Fruit fly (Drosophila melanogaster) whole organism, wandering third instar larva: ENCODE results near the gene CG32488.

Source experiments
- OdsH ChIP-seq: fragments of 200-800 bp; sonication (Bioruptor generic); optimal IDR thresholded peaks from 2 replicates; lab custom pipeline; 2016; ENCODE audit warnings: missing biosample characterization, mild to moderate bottlenecking, missing genetic modification characterization
- fru ChIP-seq: fragments of 200-800 bp; sonication (Bioruptor generic); optimal IDR thresholded peaks from 3 replicates; lab custom pipeline; 2016; ENCODE audit warnings: missing biosample characterization, mild to moderate bottlenecking, missing genetic modification characterization
- usp ChIP-seq: fragments of >200 bp; optimal IDR thresholded peaks from 2 replicates; lab custom pipeline; 2017; ENCODE audit warnings: missing biosample characterization, missing genetic modification characterization
- woc ChIP-seq: sonication (Bioruptor generic); optimal IDR thresholded peaks from 2 replicates; lab custom pipeline; 2016; ENCODE audit warnings: missing biosample characterization, mild to moderate bottlenecking, missing genetic modification characterization

DNA sequence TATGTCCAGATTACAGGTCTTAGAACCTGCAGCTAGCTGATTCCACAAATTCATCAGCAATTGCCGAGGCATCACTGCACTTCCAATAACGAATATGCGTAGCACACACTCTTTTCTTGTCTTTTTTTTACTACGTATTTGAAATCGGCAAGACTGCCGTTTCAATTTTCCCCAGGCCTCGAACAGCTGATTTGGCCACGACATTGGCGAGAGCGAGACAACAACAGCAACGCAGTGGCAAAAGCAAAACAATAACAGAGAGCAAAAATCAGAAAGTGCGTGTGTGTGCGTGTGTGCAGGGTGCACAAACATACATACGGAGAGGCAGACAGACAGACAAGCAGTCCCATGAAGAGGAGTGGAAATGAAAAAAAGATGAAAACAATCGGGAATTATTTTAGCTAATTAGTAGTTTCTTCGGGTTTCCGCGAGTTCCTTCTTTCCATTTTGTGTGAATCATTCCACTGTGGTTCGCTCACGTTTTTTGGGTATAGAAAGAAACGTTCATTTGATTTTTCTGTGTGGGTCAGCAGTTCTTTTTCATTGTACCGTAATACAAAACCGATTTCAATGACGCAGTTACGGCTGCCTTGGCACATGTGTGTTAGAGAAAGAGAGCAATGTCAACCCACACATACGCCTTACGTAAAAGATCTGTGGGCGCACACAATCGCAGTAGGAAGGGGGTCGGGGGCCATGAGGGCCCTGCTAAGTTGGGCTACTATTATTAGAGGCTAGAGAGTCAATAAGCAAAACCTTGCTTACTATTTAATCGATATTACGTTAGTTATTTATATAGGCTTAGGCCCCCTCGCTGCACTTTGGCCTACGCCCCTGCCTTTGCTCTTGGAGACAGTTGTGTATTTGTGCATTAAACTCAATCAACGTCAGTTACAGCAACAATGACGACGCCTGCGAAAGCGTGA is 44.4 kb upstream of the CG32488 start:
- TF ChIP-seq woc (GFP tag; lab: Kevin White, UChicago) (peak; percentile 98), fru (GFP tag; lab: Kevin White, UChicago) (peak; percentile 100), usp (no peak), OdsH (GFP tag; lab: Kevin White, UChicago) (peak; percentile 100)
